Fruit fly (Drosophila melanogaster): ENCODE results near the gene pum.

Gene pum

DNA sequence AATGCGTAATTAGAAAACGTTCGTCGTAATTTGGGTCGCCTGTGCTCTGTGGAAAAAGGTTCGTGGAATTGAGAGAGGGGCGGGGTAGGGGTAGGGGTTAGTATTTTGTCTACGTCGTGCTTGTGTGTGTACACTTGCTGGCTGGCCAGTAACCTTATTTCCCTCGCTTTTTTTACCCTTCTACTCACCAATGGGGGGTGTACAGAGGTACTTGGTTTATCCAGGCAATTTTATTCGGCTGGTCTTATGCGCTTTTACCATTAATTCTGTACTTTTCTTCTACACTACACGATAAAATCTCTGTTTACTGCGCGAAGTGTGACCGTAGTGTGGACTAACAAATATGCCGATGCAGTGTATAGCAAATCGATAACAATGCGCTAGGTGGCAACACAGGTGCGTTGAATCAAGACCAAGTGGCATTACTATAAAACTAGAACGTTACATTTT is 217.8 kb downstream of the pum start, which contains the start of gene tgo (continued):
- TF ChIP-seq CG9609 (GFP tag; optimal IDR thresholded peaks at IDR 0.05) (no peak), YL-1 (GFP tag; optimal IDR thresholded peaks at IDR 0.05) (peak; percentile 96), CG2120 (GFP tag; optimal IDR thresholded peaks at IDR 0.05) (peak; percentile 4), CG15601 (tag; optimal IDR thresholded peaks at IDR 0.05) (peak; percentile 33), disco-r (GFP tag; optimal IDR thresholded peaks at IDR 0.05) (no peak), Rfx (GFP tag; IDR thresholded peaks at IDR 0.05) (peak; percentile 34; the same call in 1 of the 2 replicates), CG6791 (GFP tag; IDR thresholded peaks at IDR 0.05; ENCODE audit: partially characterized antibody) (0 out of 3 replicates have a peak, but pooled peaks have one; percentile 55), CG6254 (GFP tag; optimal IDR thresholded peaks at IDR 0.05) (no peak), CG7987 (GFP tag; optimal IDR thresholded peaks at IDR 0.05) (peak; percentile 7), crol (GFP tag; IDR thresholded peaks at IDR 0.05) (peak; percentile 98), Adf1 (GFP tag; IDR thresholded peaks at IDR 0.05) (peak; percentile 24; the same call in 1 of the 2 replicates), NC2α (GFP tag; optimal IDR thresholded peaks at IDR 0.05) (no peak), Fer1 (GFP tag; optimal IDR thresholded peaks at IDR 0.05) (peak; percentile 69), CG1602 (GFP tag; optimal IDR thresholded peaks at IDR 0.05) (no peak), odd (GFP tag; optimal IDR thresholded peaks at IDR 0.05) (peak; percentile 1), wek (GFP tag; optimal IDR thresholded peaks at IDR 0.05) (no peak), nmo (GFP tag; optimal IDR thresholded peaks at IDR 0.05) (peak; percentile 52), CG11560 (tag; IDR thresholded peaks at IDR 0.05) (no peak), CrebB (tag; optimal IDR thresholded peaks at IDR 0.05) (peak; percentile 13), Hsf (GFP tag; optimal IDR thresholded peaks at IDR 0.05) (no peak), Scr (GFP tag; IDR thresholded peaks at IDR 0.05; ENCODE audit: partially characterized antibody) (peak; percentile 52), CG17829 (tag; optimal IDR thresholded peaks at IDR 0.05) (peak; percentile 45), sens-2 (GFP tag; IDR thresholded peaks at IDR 0.05) (no peak), Tbp (GFP tag; optimal IDR thresholded peaks at IDR 0.05) (no peak), CG17186 (GFP tag; optimal IDR thresholded peaks at IDR 0.05) (peak; percentile 78), cad (GFP tag; optimal IDR thresholded peaks at IDR 0.05) (no peak), CG31224 (GFP tag; IDR thresholded peaks at IDR 0.05) (no peak), row (GFP tag; IDR thresholded peaks at IDR 0.05) (0 out of 3 replicates have a peak, but pooled peaks have one; percentile 19), NFAT (GFP tag; IDR thresholded peaks at IDR 0.05) (no peak), stwl (tag; optimal IDR thresholded peaks at IDR 0.05) (peak; percentile 71), hbn (GFP tag; IDR thresholded peaks at IDR 0.05; ENCODE audit: partially characterized antibody) (no peak), sd (tag; optimal IDR thresholded peaks at IDR 0.05) (peak; percentile 71), Ets97D (GFP tag; optimal IDR thresholded peaks at IDR 0.05) (peak; percentile 52), bsh (GFP tag; optimal IDR thresholded peaks at IDR 0.05) (no peak), CG1233 (GFP tag; optimal IDR thresholded peaks at IDR 0.05) (no peak), NC2β (GFP tag; optimal IDR thresholded peaks at IDR 0.05) (no peak), toy (GFP tag; IDR thresholded peaks at IDR 0.05) (no peak), MBD-R2 (GFP tag; IDR thresholded peaks at IDR 0.05) (peak; percentile 48), Lhr (GFP tag; optimal IDR thresholded peaks at IDR 0.05) (peak; percentile 79), CG10654 (GFP tag; optimal IDR thresholded peaks at IDR 0.05) (no peak), CG33213 (GFP tag; optimal IDR thresholded peaks at IDR 0.05) (peak; percentile 17), CG17361 (GFP tag; IDR thresholded peaks at IDR 0.05) (no peak), Myb (GFP tag; optimal IDR thresholded peaks at IDR 0.05) (peak; percentile 98), CG11504 (tag; optimal IDR thresholded peaks at IDR 0.05) (no peak), CG9932 (GFP tag; IDR thresholded peaks at IDR 0.05) (no peak), CG13894 (tag; optimal IDR thresholded peaks at IDR 0.05) (no peak), Camta (GFP tag; optimal IDR thresholded peaks at IDR 0.05) (no peak), MESR4 (GFP tag; optimal IDR thresholded peaks at IDR 0.05) (peak; percentile 96), CG10147 (GFP tag; optimal IDR thresholded peaks at IDR 0.05) (no peak), rib (GFP tag; IDR thresholded peaks at IDR 0.05) (no peak), Opbp (GFP tag; IDR thresholded peaks at IDR 0.05; ENCODE audit: partially characterized antibody) (peak; percentile 58; the same call in 2 of the 3 replicates)
